Fruit fly (Drosophila melanogaster): ENCODE data around the gene hng3.

The hng3 gene

dm6 chr3L:725527-726191 is 29.6 kb downstream of the hng3 start (continued):
- peak; percentile 70 for TF ChIP-seq dati (GFP tag; IDR thresholded peaks at IDR 0.05)
- 0 out of 2 replicates have a peak, but pooled peaks have one; percentile 45 for TF ChIP-seq CG32767 (GFP tag; IDR thresholded peaks at IDR 0.05)
- TF ChIP-seq bowl (GFP tag; IDR thresholded peaks at IDR 0.05), result no peak
- TF ChIP-seq toy (GFP tag; IDR thresholded peaks at IDR 0.05), result no peak
- TF ChIP-seq CG15696 (tag; optimal IDR thresholded peaks at IDR 0.05), result peak; percentile 94
- no peak for TF ChIP-seq Dip3 (GFP tag; optimal IDR thresholded peaks at IDR 0.05)
- peak; percentile 8 for TF ChIP-seq CG6654 (GFP tag; optimal IDR thresholded peaks at IDR 0.05)
- TF ChIP-seq CG10321 (GFP tag; IDR thresholded peaks at IDR 0.05), result no peak
- peak; percentile 87 for TF ChIP-seq jumu (GFP tag; optimal IDR thresholded peaks at IDR 0.05)
- TF ChIP-seq h (optimal IDR thresholded peaks at IDR 0.05), result no peak
- TF ChIP-seq kni (GFP tag; optimal IDR thresholded peaks at IDR 0.05), result peak; percentile 81
- peak; percentile 68 for TF ChIP-seq Dad (GFP tag; optimal IDR thresholded peaks at IDR 0.05)
- peak; percentile 58; the same call in 1 of the 2 replicates for TF ChIP-seq wor (GFP tag; IDR thresholded peaks at IDR 0.05)
- TF ChIP-seq fd64A (GFP tag; optimal IDR thresholded peaks at IDR 0.05), result peak; percentile 16
- no peak for TF ChIP-seq CG12769 (tag; optimal IDR thresholded peaks at IDR 0.05)
- no peak for TF ChIP-seq CG7928 (GFP tag; optimal IDR thresholded peaks at IDR 0.05)
- TF ChIP-seq croc (GFP tag; conservative IDR thresholded peaks at IDR 0.05), result peak; percentile 89
- peak; percentile 84 for TF ChIP-seq CG33557 (GFP tag; optimal IDR thresholded peaks at IDR 0.05)
- no peak for TF ChIP-seq Oaz (GFP tag; IDR thresholded peaks at IDR 0.05)
- TF ChIP-seq zfh2 (GFP tag; optimal IDR thresholded peaks at IDR 0.05), result no peak
- peak; percentile 50 for TF ChIP-seq CG18619 (GFP tag; optimal IDR thresholded peaks at IDR 0.05)
- TF ChIP-seq CG7963 (GFP tag; IDR thresholded peaks at IDR 0.05; ENCODE audit: partially characterized antibody), result no peak
- peak; percentile 36 for TF ChIP-seq CG8281 (tag; optimal IDR thresholded peaks at IDR 0.05)
- TF ChIP-seq Hand (GFP tag; optimal IDR thresholded peaks at IDR 0.05), result no peak
- TF ChIP-seq HmgZ (tag; optimal IDR thresholded peaks at IDR 0.05), result no peak
- peak; percentile 96 for TF ChIP-seq CG4404 (GFP tag; IDR thresholded peaks at IDR 0.05)
- no peak; the same call in 2 of the 3 replicates for TF ChIP-seq Aef1 (GFP tag; IDR thresholded peaks at IDR 0.05)
- TF ChIP-seq CG12744 (GFP tag; optimal IDR thresholded peaks at IDR 0.05), result peak; percentile 64
- peak; percentile 68 for TF ChIP-seq da (GFP tag; optimal IDR thresholded peaks at IDR 0.05)
- no peak for TF ChIP-seq Meics (GFP tag; optimal IDR thresholded peaks at IDR 0.05)
- peak; percentile 14 for TF ChIP-seq ab (GFP tag; optimal IDR thresholded peaks at IDR 0.05)
- peak; percentile 98 for TF ChIP-seq CG10959 (GFP tag; IDR thresholded peaks at IDR 0.05)
- peak; percentile 77 for TF ChIP-seq CG12236 (GFP tag; optimal IDR thresholded peaks at IDR 0.05)
- peak; percentile 71 for TF ChIP-seq ap (GFP tag; IDR thresholded peaks at IDR 0.05)
- TF ChIP-seq amos (GFP tag; IDR thresholded peaks at IDR 0.05; ENCODE audit: partially characterized antibody), result no peak
- peak; percentile 11 for TF ChIP-seq Ets97D (GFP tag; optimal IDR thresholded peaks at IDR 0.05)
- no peak for TF ChIP-seq Dp (GFP tag; optimal IDR thresholded peaks at IDR 0.05)
- peak; percentile 61 for TF ChIP-seq nerfin-1 (tag; optimal IDR thresholded peaks at IDR 0.05)
- peak; percentile 69; the same call in 2 of the 3 replicates for TF ChIP-seq CG3726 (GFP tag; IDR thresholded peaks at IDR 0.05)
- peak; percentile 96 for TF ChIP-seq ara (GFP tag; IDR thresholded peaks at IDR 0.05)
- peak; percentile 45 for TF ChIP-seq disco-r (GFP tag; optimal IDR thresholded peaks at IDR 0.05)
- no peak for TF ChIP-seq CG11560 (tag; IDR thresholded peaks at IDR 0.05)
- peak; percentile 43 for TF ChIP-seq Bdp1 (GFP tag; optimal IDR thresholded peaks at IDR 0.05)
- TF ChIP-seq klu (GFP tag; IDR thresholded peaks at IDR 0.05), result no peak
- TF ChIP-seq CG6254 (GFP tag; optimal IDR thresholded peaks at IDR 0.05), result peak; percentile 65
- peak; percentile 74 for TF ChIP-seq TFAM (GFP tag; optimal IDR thresholded peaks at IDR 0.05)
- peak; percentile 71 for TF ChIP-seq cato (GFP tag; optimal IDR thresholded peaks at IDR 0.05; ENCODE audit: borderline replicate concordance)
- no peak for TF ChIP-seq Hey (tag; optimal IDR thresholded peaks at IDR 0.05)
- TF ChIP-seq E2f2 (GFP tag; IDR thresholded peaks at IDR 0.05), result no peak
- peak; percentile 87 for TF ChIP-seq CG4820 (GFP tag; optimal IDR thresholded peaks at IDR 0.05)
- TF ChIP-seq hb (GFP tag; IDR thresholded peaks at IDR 0.05; ENCODE audit: partially characterized antibody), result no peak

All from whole organism, embryonic.